Fruit fly (Drosophila melanogaster) whole organism, embryonic: ENCODE results near the gene Adsl.
A peak's percentile ranks its signal among the peaks of the same experiment; 100 is the strongest.

Experiments
- Abd-B ChIP-seq: fragments of 200-800 bp; sonication (Bioruptor generic); optimal IDR thresholded peaks from 2 replicates; lab custom pipeline; 2018; ENCODE audit warnings: missing biosample characterization, mild to moderate bottlenecking, missing genetic modification characterization, moderate library complexity
- BEAF-32 ChIP-seq: fragments of 200-800 bp; sonication (Bioruptor generic); optimal IDR thresholded peaks from 3 replicates; lab custom pipeline; 2017; ENCODE audit warnings: missing biosample characterization, missing genetic modification characterization, mild to moderate bottlenecking, moderate library complexity, missing genetic modification reagents
- Bgb ChIP-seq: fragments of 200-800 bp; sonication (Bioruptor generic); IDR thresholded peaks from 2 replicates; pipeline ENCODE4 v1.3.6; 2022; ENCODE audit warnings: missing biosample characterization, missing genetic modification characterization; ENCODE audit not compliant: partially characterized antibody
- CG10979 ChIP-seq: fragments of 200-800 bp; sonication (Bioruptor generic); optimal IDR thresholded peaks from 2 replicates; lab custom pipeline; 2018; ENCODE audit warnings: missing biosample characterization, mild to moderate bottlenecking, missing genetic modification characterization, moderate library complexity
- CG11085 ChIP-seq: fragments of 200-800 bp; sonication (Bioruptor generic); IDR thresholded peaks from 2 replicates; pipeline ENCODE4 v1.3.6; 2022; ENCODE audit warnings: missing biosample characterization, missing genetic modification characterization
- CG11723 ChIP-seq: fragments of 200-800 bp; sonication (Bioruptor generic); optimal IDR thresholded peaks from 2 replicates; lab custom pipeline; 2017; ENCODE audit warnings: missing biosample characterization, mild to moderate bottlenecking, missing genetic modification characterization
- CG13287 ChIP-seq: fragments of 200-800 bp; sonication (Bioruptor generic); IDR thresholded peaks from 2 replicates; pipeline ENCODE4 v1.3.6; 2022; ENCODE audit warnings: missing biosample characterization, missing genetic modification characterization; ENCODE audit not compliant: partially characterized antibody
- CG16813 ChIP-seq: fragments of 200-800 bp; sonication (Bioruptor generic); IDR thresholded peaks from 3 replicates; pipeline ENCODE4 v1.3.6; 2022; ENCODE audit warnings: missing biosample characterization, missing genetic modification characterization; ENCODE audit not compliant: partially characterized antibody
- CG17186 ChIP-seq: fragments of 200-800 bp; sonication (Bioruptor generic); optimal IDR thresholded peaks from 3 replicates; lab custom pipeline; 2017; ENCODE audit warnings: missing biosample characterization, missing genetic modification reagents, missing genetic modification characterization
- CG17802 ChIP-seq: fragments of 200-800 bp; sonication (Bioruptor generic); optimal IDR thresholded peaks from 2 replicates; lab custom pipeline; 2018; ENCODE audit warnings: missing biosample characterization, mild to moderate bottlenecking, missing genetic modification characterization, moderate library complexity
- CG17829 ChIP-seq: fragments of 200-800 bp; optimal IDR thresholded peaks from 2 replicates; lab custom pipeline; 2019; ENCODE audit warnings: missing biosample characterization, mild to moderate bottlenecking, missing genetic modification characterization, moderate library complexity
- CG2116 ChIP-seq: fragments of 200-800 bp; sonication (Bioruptor generic); optimal IDR thresholded peaks from 3 replicates; lab custom pipeline; 2018; ENCODE audit warnings: missing biosample characterization, mild to moderate bottlenecking, missing genetic modification characterization
- CG2875 ChIP-seq: fragments of 200-800 bp; sonication (Bioruptor generic); optimal IDR thresholded peaks from 2 replicates; lab custom pipeline; 2017; ENCODE audit warnings: missing biosample characterization, mild to moderate bottlenecking, missing genetic modification characterization, missing genetic modification reagents
- CG33213 ChIP-seq: fragments of 200-800 bp; sonication (Bioruptor generic); optimal IDR thresholded peaks from 3 replicates; lab custom pipeline; 2016; ENCODE audit warnings: missing biosample characterization, missing genetic modification characterization
- CG34224 ChIP-seq: fragments of 200-800 bp; sonication (Bioruptor generic); IDR thresholded peaks from 3 replicates; pipeline ENCODE4 v1.3.6; 2022; ENCODE audit warnings: missing biosample characterization, missing genetic modification characterization; ENCODE audit not compliant: partially characterized antibody
- CG6254 ChIP-seq: fragments of 200-800 bp; sonication (Bioruptor generic); optimal IDR thresholded peaks from 3 replicates; lab custom pipeline; 2017; ENCODE audit warnings: mild to moderate bottlenecking, missing biosample characterization, missing genetic modification reagents, missing genetic modification characterization
- CG6791 ChIP-seq: fragments of 200-800 bp; sonication (Bioruptor generic); IDR thresholded peaks from 3 replicates; pipeline ENCODE4 v1.3.6; 2022; ENCODE audit warnings: missing biosample characterization, missing genetic modification characterization; ENCODE audit not compliant: partially characterized antibody
- CG7357 ChIP-seq: fragments of 200-800 bp; sonication (Bioruptor generic); IDR thresholded peaks from 3 replicates; pipeline ENCODE4 v1.3.6; 2022; ENCODE audit warnings: missing biosample characterization, missing genetic modification characterization
- CG8089 ChIP-seq: fragments of 200-800 bp; sonication (Bioruptor generic); optimal IDR thresholded peaks from 3 replicates; lab custom pipeline; 2016; ENCODE audit warnings: missing biosample characterization, missing genetic modification characterization
- CTCF ChIP-seq: fragments of 200-800 bp; sonication (Bioruptor generic); optimal IDR thresholded peaks from 2 replicates; lab custom pipeline; 2017; ENCODE audit warnings: missing biosample characterization, mild to moderate bottlenecking, missing genetic modification characterization, moderate library complexity
- Dek ChIP-seq: fragments of 200-800 bp; sonication (Bioruptor generic); optimal IDR thresholded peaks from 3 replicates; lab custom pipeline; 2019; ENCODE audit warnings: missing biosample characterization, mild to moderate bottlenecking, missing genetic modification characterization, moderate library complexity
- Dll ChIP-seq: fragments of 200-800 bp; sonication (Bioruptor generic); IDR thresholded peaks from 4 replicates; pipeline ENCODE4 v1.3.6; 2022; ENCODE audit warnings: missing biosample characterization, missing genetic modification characterization; ENCODE audit not compliant: partially characterized antibody
- Doc3 ChIP-seq: fragments of 200-800 bp; sonication (Bioruptor generic); IDR thresholded peaks from 3 replicates; pipeline ENCODE4 v1.3.6; 2022; ENCODE audit warnings: missing biosample characterization, missing genetic modification characterization; ENCODE audit not compliant: partially characterized antibody
- E2f1 ChIP-seq: fragments of 200-800 bp; sonication (Bioruptor generic); IDR thresholded peaks from 2 replicates; pipeline ENCODE4 v1.3.6; 2022; ENCODE audit warnings: missing biosample characterization, missing genetic modification characterization
- Kr ChIP-seq: fragments of 200-800 bp; sonication (Bioruptor generic); optimal IDR thresholded peaks from 2 replicates; lab custom pipeline; 2017; ENCODE audit warnings: missing biosample characterization, mild to moderate bottlenecking, missing genetic modification characterization
- MESR4 ChIP-seq: fragments of 200-800 bp; sonication (Bioruptor generic); optimal IDR thresholded peaks from 2 replicates; lab custom pipeline; 2018; ENCODE audit warnings: missing biosample characterization, mild to moderate bottlenecking, missing genetic modification characterization, moderate library complexity
- NFAT ChIP-seq: fragments of 200-800 bp; sonication (Bioruptor generic); IDR thresholded peaks from 2 replicates; pipeline ENCODE4 v1.3.6; 2022; ENCODE audit warnings: missing biosample characterization, missing genetic modification characterization
- Nf-YC ChIP-seq: fragments of 200-800 bp; optimal IDR thresholded peaks from 3 replicates; lab custom pipeline; 2019; ENCODE audit warnings: missing biosample characterization, mild to moderate bottlenecking, missing genetic modification characterization, moderate library complexity
- Ptx1 ChIP-seq: fragments of 200-800 bp; sonication (Bioruptor generic); IDR thresholded peaks from 2 replicates; pipeline ENCODE4 v1.3.6; 2022; ENCODE audit warnings: missing biosample characterization, missing genetic modification characterization
- Six4 ChIP-seq: fragments of 200-800 bp; sonication (Bioruptor generic); optimal IDR thresholded peaks from 2 replicates; lab custom pipeline; 2016; ENCODE audit warnings: missing biosample characterization, missing genetic modification characterization
- Stat92E ChIP-seq, 3 experiments: fragments of >200 bp in 2 of 3; fragments of 200-800 bp in 1 of 3; sonication (Bioruptor generic) in 1 of 3; optimal IDR thresholded peaks; 2 replicates each; lab custom pipeline; 2017 to 2019; ENCODE audit warnings: missing biosample characterization in 3 of 3, missing genetic modification characterization in 3 of 3, mild to moderate bottlenecking in 1 of 3, moderate library complexity in 1 of 3
- Xrp1 ChIP-seq: fragments of 200-800 bp; sonication (Bioruptor generic); IDR thresholded peaks from 2 replicates; pipeline ENCODE4 v1.3.6; 2022; ENCODE audit warnings: missing biosample characterization, missing genetic modification characterization
- ac ChIP-seq: fragments of 200-800 bp; sonication (Bioruptor generic); optimal IDR thresholded peaks from 3 replicates; lab custom pipeline; 2017; ENCODE audit warnings: missing biosample characterization, mild to moderate bottlenecking, missing genetic modification characterization
- amos ChIP-seq: fragments of 200-800 bp; sonication (Bioruptor generic); IDR thresholded peaks from 2 replicates; pipeline ENCODE4 v1.3.6; 2022; ENCODE audit warnings: missing biosample characterization, missing genetic modification characterization; ENCODE audit not compliant: partially characterized antibody
- bbx ChIP-seq: fragments of 200-800 bp; sonication (Bioruptor generic); IDR thresholded peaks from 2 replicates; pipeline ENCODE4 v1.3.6; 2022; ENCODE audit warnings: missing biosample characterization, missing genetic modification characterization; ENCODE audit not compliant: partially characterized antibody
- cg ChIP-seq: fragments of 200-800 bp; sonication (Bioruptor generic); optimal IDR thresholded peaks from 3 replicates; lab custom pipeline; 2019; ENCODE audit warnings: missing biosample characterization, mild to moderate bottlenecking, missing genetic modification characterization, moderate library complexity
- gsb ChIP-seq: fragments of 200-800 bp; sonication (Bioruptor generic); IDR thresholded peaks from 2 replicates; pipeline ENCODE4 v1.3.6; 2022; ENCODE audit warnings: missing biosample characterization, missing genetic modification characterization
- inv ChIP-seq: fragments of 200-800 bp; sonication (Bioruptor generic); IDR thresholded peaks from 2 replicates; pipeline ENCODE4 v1.3.6; 2022; ENCODE audit warnings: missing biosample characterization, missing genetic modification characterization; ENCODE audit not compliant: partially characterized antibody
- knrl ChIP-seq: fragments of 200-800 bp; sonication (Bioruptor generic); IDR thresholded peaks from 3 replicates; pipeline ENCODE4 v1.3.6; 2022; ENCODE audit warnings: missing biosample characterization, missing genetic modification characterization; ENCODE audit not compliant: partially characterized antibody
- org-1 ChIP-seq: fragments of 200-800 bp; sonication (Bioruptor generic); optimal IDR thresholded peaks from 2 replicates; lab custom pipeline; 2017; ENCODE audit warnings: missing biosample characterization, missing genetic modification characterization
- pita ChIP-seq: fragments of 200-800 bp; sonication (Bioruptor generic); optimal IDR thresholded peaks from 2 replicates; lab custom pipeline; 2017; ENCODE audit warnings: missing biosample characterization, mild to moderate bottlenecking, missing genetic modification characterization
- sob ChIP-seq: fragments of 200-800 bp; sonication (Bioruptor generic); IDR thresholded peaks from 2 replicates; pipeline ENCODE4 v1.3.6; 2022; ENCODE audit warnings: missing biosample characterization, missing genetic modification characterization
- ssp ChIP-seq: fragments of 200-800 bp; sonication (Bioruptor generic); IDR thresholded peaks from 2 replicates; pipeline ENCODE4 v1.3.6; 2022; ENCODE audit warnings: missing biosample characterization, missing genetic modification characterization
- yki ChIP-seq: fragments of >200 bp; optimal IDR thresholded peaks from 3 replicates; lab custom pipeline; 2018
- zen ChIP-seq: fragments of 200-800 bp; sonication (Bioruptor generic); optimal IDR thresholded peaks from 3 replicates; lab custom pipeline; 2018; ENCODE audit warnings: missing biosample characterization, mild to moderate bottlenecking, missing genetic modification characterization, moderate library complexity
- zen2 ChIP-seq: fragments of 200-800 bp; sonication (Bioruptor generic); IDR thresholded peaks from 3 replicates; pipeline ENCODE4 v1.3.6; 2022; ENCODE audit warnings: missing biosample characterization, missing genetic modification characterization; ENCODE audit not compliant: partially characterized antibody

Adsl gene

dm6 chr3R:16980958-16981623 is 39.8 kb downstream of the Adsl start (continued):
- no peak for TF ChIP-seq zen2
- TF ChIP-seq ac (GFP tag; lab: Kevin White, UChicago): no peak
- no peak for TF ChIP-seq CG10979 (tag; lab: Kevin White, UChicago)
- TF ChIP-seq NFAT: peak; percentile 33; the same call in 1 of the 2 replicates
- TF ChIP-seq sob (GFP tag; lab: Robert Waterston, UW): peak; percentile 11; the same call in 1 of the 2 replicates
- TF ChIP-seq BEAF-32 (GFP tag; lab: Kevin White, UChicago): no peak
- TF ChIP-seq CG17186 (GFP tag; lab: Kevin White, UChicago): no peak
- TF ChIP-seq gsb (GFP tag; lab: Robert Waterston, UW): no peak
- TF ChIP-seq CG33213 (GFP tag; lab: Kevin White, UChicago): no peak

dm6 chr3R:16977745-16978305 is 43.1 kb downstream of the Adsl start, which contains the start of gene Actn3:
Gene Actn3, minus strand, starts transcription at chr3R:16977795.
- TF ChIP-seq CG17802 (tag; lab: Kevin White, UChicago) (no peak), CG8089 (GFP tag; lab: Kevin White, UChicago) (no peak), CG6254 (GFP tag; lab: Kevin White, UChicago) (no peak), Dek (peak; percentile 48), bbx (GFP tag; lab: Robert Waterston, UW) (0 out of 2 replicates have a peak, but pooled peaks have one; percentile 38), CG2116 (GFP tag; lab: Kevin White, UChicago) (no peak), MESR4 (GFP tag; lab: Kevin White, UChicago) (no peak), CG11085 (GFP tag; lab: Robert Waterston, UW) (0 out of 2 replicates have a peak, but pooled peaks have one; percentile 7), zen (tag; lab: Kevin White, UChicago) (peak; percentile 65), CG11723 (GFP tag; lab: Kevin White, UChicago) (no peak), Six4 (GFP tag; lab: Kevin White, UChicago) (no peak), CG34224 (GFP tag; lab: Robert Waterston, UW) (no peak), Kr (no peak), pita (GFP tag; lab: Kevin White, UChicago) (peak; percentile 71), org-1 (no peak), CTCF (GFP tag; lab: Kevin White, UChicago) (peak; percentile 81), knrl (GFP tag; lab: Robert Waterston, UW) (peak; percentile 67), cg (GFP tag; lab: Kevin White, UChicago) (no peak), Abd-B (GFP tag; lab: Kevin White, UChicago) (peak; percentile 57), CG17829 (peak; percentile 33), CG2875 (GFP tag; lab: Kevin White, UChicago) (no peak), Bgb (GFP tag; lab: Robert Waterston, UW) (peak; percentile 73), Dll (no peak), ssp (GFP tag; lab: Robert Waterston, UW) (no peak), CG16813 (peak; percentile 48; the same call in 2 of the 3 replicates), Xrp1 (GFP tag; lab: Robert Waterston, UW) (no peak), E2f1 (GFP tag; lab: Robert Waterston, UW) (no peak), CG13287 (GFP tag; lab: Robert Waterston, UW) (no peak; the same call in 1 of the 2 replicates), CG7357 (GFP tag; lab: Robert Waterston, UW) (no peak), Ptx1 (GFP tag; lab: Robert Waterston, UW) (no peak), Stat92E (GFP tag; optimal IDR thresholded peaks at IDR 0.05; lab: Kevin White, UChicago) (no peak), yki (lab: Kevin White, UChicago) (peak; percentile 40), CG6791 (GFP tag; lab: Robert Waterston, UW) (0 out of 3 replicates have a peak, but pooled peaks have one; percentile 39), Doc3 (GFP tag; lab: Robert Waterston, UW) (no peak), inv (GFP tag; lab: Robert Waterston, UW) (peak; percentile 16; the same call in 1 of the 2 replicates), Nf-YC (peak; percentile 3), amos (GFP tag; lab: Robert Waterston, UW) (peak; percentile 69)
